Worm (Caenorhabditis elegans) whole organism, L1 larva: Measurements from ENCODE around the gene tag-196.
A peak's percentile ranks its signal among the peaks of the same experiment; 100 is the strongest.

Experiments
- C16A3.4 ChIP-seq: fragments of 150-350 bp; optimal IDR thresholded peaks from 2 replicates; lab custom pipeline; 2014; ENCODE audit warnings: missing biosample characterization, missing genetic modification characterization
- C34B4.2 ChIP-seq: sonication (generic microtip); optimal IDR thresholded peaks from 2 replicates; lab custom pipeline; 2017; ENCODE audit warnings: mild to moderate bottlenecking, missing genetic modification characterization, missing compliant biosample characterization
- aha-1 ChIP-seq: fragments of 150-350 bp; optimal IDR thresholded peaks from 2 replicates; lab custom pipeline; 2014; ENCODE audit warnings: missing biosample characterization, missing genetic modification characterization
- alr-1 ChIP-seq: fragments of 200-800 bp; sonication (Bioruptor generic); optimal IDR thresholded peaks from 2 replicates; lab custom pipeline; 2018; ENCODE audit warnings: borderline replicate concordance, mild to moderate bottlenecking, missing genetic modification characterization, missing compliant biosample characterization
- ama-1 ChIP-seq: fragments of 150-350 bp; optimal IDR thresholded peaks from 2 replicates; lab custom pipeline; 2014
- ceh-82 ChIP-seq, 3 experiments: fragments of 150-350 bp in 1 of 3; sonication (generic microtip) in 2 of 3; optimal IDR thresholded peaks; 2 replicates each; lab custom pipeline; 2014 to 2017; ENCODE audit warnings: missing biosample characterization in 3 of 3, missing genetic modification characterization in 3 of 3
- ces-1 ChIP-seq: fragments of 150-350 bp; optimal IDR thresholded peaks from 2 replicates; lab custom pipeline; 2014; ENCODE audit warnings: missing biosample characterization, missing genetic modification reagents, missing genetic modification characterization
- efl-3 ChIP-seq: fragments of 200-800 bp; sonication (Bioruptor generic); optimal IDR thresholded peaks from 2 replicates; lab custom pipeline; 2018; ENCODE audit warnings: mild to moderate bottlenecking, missing genetic modification characterization, missing compliant biosample characterization
- egl-13 ChIP-seq: sonication (generic microtip); optimal IDR thresholded peaks from 2 replicates; lab custom pipeline; 2016; ENCODE audit warnings: missing genotype, missing genetic modification reagents, missing genetic modification characterization, missing compliant biosample characterization
- egl-27 ChIP-seq, 2 experiments: fragments of 150-350 bp in 1 of 2; sonication (generic microtip); optimal IDR thresholded peaks; 3 replicates each; lab custom pipeline; 2017 to 2018; ENCODE audit warnings: missing biosample characterization in 2 of 2, missing genetic modification characterization in 2 of 2, missing genetic modification reagents in 2 of 2
- fkh-10 ChIP-seq: sonication (generic microtip); optimal IDR thresholded peaks from 2 replicates; lab custom pipeline; 2017; ENCODE audit warnings: missing biosample characterization, missing genetic modification reagents, missing genetic modification characterization
- fos-1 ChIP-seq: fragments of 150-350 bp; optimal IDR thresholded peaks from 2 replicates; lab custom pipeline; 2014; ENCODE audit warnings: missing biosample characterization, missing genetic modification characterization
- hlh-17 ChIP-seq: fragments of 200-800 bp; sonication (Bioruptor generic); optimal IDR thresholded peaks from 2 replicates; lab custom pipeline; 2018; ENCODE audit warnings: missing genetic modification characterization, mild to moderate bottlenecking, missing compliant biosample characterization, moderate library complexity, borderline replicate concordance
- hlh-4 ChIP-seq: sonication (generic microtip); optimal IDR thresholded peaks from 2 replicates; lab custom pipeline; 2016; ENCODE audit warnings: mild to moderate bottlenecking, missing genetic modification characterization, missing compliant biosample characterization
- isw-1 ChIP-seq: fragments of 200-800 bp; sonication (Bioruptor generic); IDR thresholded peaks from 2 replicates; pipeline ENCODE4 v1.3.6; 2022; ENCODE audit warnings: missing genetic modification characterization, missing compliant biosample characterization
- jun-1 ChIP-seq: fragments of 150-350 bp; optimal IDR thresholded peaks from 2 replicates; lab custom pipeline; 2014; ENCODE audit warnings: missing biosample characterization, missing genetic modification reagents, missing genetic modification characterization
- lin-15B ChIP-seq: fragments of 150-350 bp; sonication (generic microtip); optimal IDR thresholded peaks from 3 replicates; lab custom pipeline; 2014; ENCODE audit warnings: missing biosample characterization, missing genetic modification characterization
- mef-2 ChIP-seq: fragments of 150-350 bp; optimal IDR thresholded peaks from 2 replicates; lab custom pipeline; 2014; ENCODE audit warnings: missing biosample characterization, missing genetic modification characterization
- nhr-11 ChIP-seq: fragments of 150-350 bp; optimal IDR thresholded peaks from 2 replicates; lab custom pipeline; 2014; ENCODE audit warnings: missing biosample characterization, missing genetic modification characterization
- nhr-19 ChIP-seq: fragments of 200-800 bp; sonication (Bioruptor generic); conservative IDR thresholded peaks from 2 replicates; pipeline ENCODE4 v1.3.6; 2022; ENCODE audit warnings: missing genetic modification characterization, missing compliant biosample characterization
- nhr-20 ChIP-seq: sonication (generic microtip); optimal IDR thresholded peaks from 2 replicates; lab custom pipeline; 2016; ENCODE audit warnings: mild to moderate bottlenecking, missing genetic modification characterization, missing compliant biosample characterization
- nhr-237 ChIP-seq: fragments of 150-350 bp; optimal IDR thresholded peaks from 2 replicates; lab custom pipeline; 2014; ENCODE audit warnings: missing biosample characterization, missing genetic modification characterization
- nhr-28 ChIP-seq: fragments of 150-350 bp; optimal IDR thresholded peaks from 2 replicates; lab custom pipeline; 2014; ENCODE audit warnings: missing biosample characterization, missing genetic modification characterization
- nhr-47 ChIP-seq: sonication (generic microtip); optimal IDR thresholded peaks from 2 replicates; lab custom pipeline; 2016; ENCODE audit warnings: mild to moderate bottlenecking, missing genetic modification characterization, moderate library complexity, missing compliant biosample characterization
- nhr-84 ChIP-seq: sonication (generic microtip); optimal IDR thresholded peaks from 2 replicates; lab custom pipeline; 2017; ENCODE audit warnings: missing biosample characterization, missing genetic modification characterization
- nhr-85 ChIP-seq: sonication (generic microtip); peaks from one replicate; lab custom pipeline; 2016; ENCODE audit warnings: missing genetic modification characterization, inconsistent platforms, missing compliant biosample characterization
- pag-3 ChIP-seq: sonication (generic microtip); optimal IDR thresholded peaks from 2 replicates; lab custom pipeline; 2017; ENCODE audit warnings: missing genetic modification characterization, mild to moderate bottlenecking, missing compliant biosample characterization, antibody characterized with exemption, borderline replicate concordance; ENCODE audit not compliant: insufficient read depth
- pqm-1 ChIP-seq: sonication (generic microtip); optimal IDR thresholded peaks from 3 replicates; lab custom pipeline; 2017; ENCODE audit warnings: missing biosample characterization, missing genetic modification characterization
- rnt-1 ChIP-seq: sonication (generic microtip); optimal IDR thresholded peaks from 2 replicates; lab custom pipeline; 2016; ENCODE audit warnings: mild to moderate bottlenecking, missing genetic modification characterization, moderate library complexity, missing compliant biosample characterization
- skn-1 ChIP-seq: fragments of 150-350 bp; optimal IDR thresholded peaks from 2 replicates; lab custom pipeline; 2014; ENCODE audit warnings: missing biosample characterization, missing genetic modification characterization
- swsn-7 ChIP-seq: sonication (generic microtip); optimal IDR thresholded peaks from 2 replicates; lab custom pipeline; 2016; ENCODE audit warnings: missing genetic modification characterization, missing compliant biosample characterization
- tlp-1 ChIP-seq: fragments of 150-350 bp; optimal IDR thresholded peaks from 2 replicates; lab custom pipeline; 2014; ENCODE audit warnings: missing biosample characterization, missing genetic modification characterization
- unc-130 ChIP-seq: fragments of 150-350 bp; optimal IDR thresholded peaks from 2 replicates; lab custom pipeline; 2017; ENCODE audit warnings: missing biosample characterization, missing genetic modification characterization, inconsistent platforms
- unc-62 ChIP-seq: fragments of 150-350 bp; optimal IDR thresholded peaks from 2 replicates; lab custom pipeline; 2014; ENCODE audit warnings: missing biosample characterization, missing genetic modification reagents, missing genetic modification characterization
- unc-86 ChIP-seq: sonication (generic microtip); optimal IDR thresholded peaks from 2 replicates; lab custom pipeline; 2016; ENCODE audit warnings: missing genetic modification characterization, missing compliant biosample characterization
- unc-98 ChIP-seq: fragments of 200-800 bp; sonication (Bioruptor generic); IDR thresholded peaks from 2 replicates; pipeline ENCODE4 v1.3.6; 2022; ENCODE audit warnings: missing genetic modification characterization, missing compliant biosample characterization
- vab-15 ChIP-seq: sonication (generic microtip); optimal IDR thresholded peaks from 2 replicates; lab custom pipeline; 2017; ENCODE audit warnings: missing genotype, mild to moderate bottlenecking, missing genetic modification characterization, missing compliant biosample characterization
- xbp-1 ChIP-seq: sonication (generic microtip); optimal IDR thresholded peaks from 2 replicates; lab custom pipeline; 2016; ENCODE audit warnings: missing genetic modification characterization, missing compliant biosample characterization
- zag-1 ChIP-seq: fragments of 150-350 bp; optimal IDR thresholded peaks from 2 replicates; lab custom pipeline; 2014; ENCODE audit warnings: missing biosample characterization, missing genetic modification characterization
- zip-4 ChIP-seq: fragments of 200-800 bp; sonication (Bioruptor generic); optimal IDR thresholded peaks from 2 replicates; lab custom pipeline; 2018; ENCODE audit warnings: mild to moderate bottlenecking, missing genetic modification characterization, moderate library complexity, missing compliant biosample characterization
- ztf-11 ChIP-seq, 2 experiments: sonication (generic microtip); optimal IDR thresholded peaks; 2 replicates each; lab custom pipeline; 2016 to 2017; ENCODE audit warnings: missing genetic modification characterization in 2 of 2, missing biosample characterization in 1 of 2, missing compliant biosample characterization in 1 of 2
- ztf-4 ChIP-seq: fragments of 150-350 bp; optimal IDR thresholded peaks from 2 replicates; lab custom pipeline; 2014; ENCODE audit warnings: missing biosample characterization, missing genetic modification characterization

The tag-196 gene

DNA sequence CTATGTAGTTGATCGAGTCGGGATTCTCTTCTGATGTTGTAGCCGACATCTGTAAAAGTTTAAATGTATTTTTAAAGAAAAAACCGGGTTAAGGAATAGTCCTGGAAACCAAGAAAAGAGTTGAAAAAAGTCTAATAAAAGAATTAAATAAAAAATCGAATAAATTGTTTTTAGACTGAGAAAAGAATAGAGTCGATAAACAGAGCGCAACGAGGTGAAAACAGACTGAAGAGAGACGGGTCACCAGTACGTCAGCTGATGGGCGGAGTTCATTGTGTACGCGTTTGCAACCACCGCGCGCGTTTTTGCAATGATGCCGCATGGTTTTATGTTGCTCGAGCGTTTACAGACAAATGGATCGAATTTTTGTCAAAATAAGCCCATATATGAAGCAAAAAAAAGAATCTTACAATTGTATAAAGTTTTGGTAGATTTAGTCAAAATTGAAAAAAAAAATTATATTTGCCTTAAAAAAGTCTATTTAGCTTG, 36.6 kb downstream of the tag-196 start, which contains the start of gene atg-18 (continued):
- TF ChIP-seq rnt-1, result peak; percentile 85
- no peak for TF ChIP-seq tlp-1 (tag; lab: Kevin White, UChicago)
- TF ChIP-seq alr-1 (tag; lab: Kevin White, UChicago), result no peak
- no peak for TF ChIP-seq nhr-84 (tag; lab: Kevin White, UChicago)
- TF ChIP-seq unc-62, result no peak
- peak; percentile 68 for TF ChIP-seq C16A3.4
- no peak for TF ChIP-seq jun-1 (tag; lab: Kevin White, UChicago)
- peak; percentile 83 for TF ChIP-seq skn-1
- no peak for TF ChIP-seq ama-1 (lab: Kevin White, UChicago)
- TF ChIP-seq swsn-7, result peak; percentile 74
- TF ChIP-seq vab-15 (tag; lab: Kevin White, UChicago), result no peak
- TF ChIP-seq C34B4.2, result no peak
- TF ChIP-seq fkh-10 (GFP tag; lab: Kevin White, UChicago), result no peak
- TF ChIP-seq nhr-19, result peak; percentile 76
- no peak for TF ChIP-seq hlh-17
- no peak for TF ChIP-seq pqm-1 (tag; lab: Kevin White, UChicago)
- TF ChIP-seq aha-1, result peak; percentile 19
- TF ChIP-seq efl-3 (GFP tag; lab: Kevin White, UChicago), result no peak
- TF ChIP-seq ztf-4 (tag; lab: Kevin White, UChicago), result peak; percentile 47
- TF ChIP-seq unc-86 (tag; lab: Kevin White, UChicago), result peak; percentile 43
- TF ChIP-seq nhr-20 (tag; lab: Kevin White, UChicago), result peak; percentile 84
- TF ChIP-seq zip-4 (GFP tag; lab: Kevin White, UChicago), result no peak
- TF ChIP-seq nhr-85 (tag; lab: Kevin White, UChicago), result peak; percentile 93
- TF ChIP-seq ceh-82 (tag; optimal IDR thresholded peaks at IDR 0.05; lab: Kevin White, UChicago), result peak; percentile 36 to 74 (median 45)
- peak; percentile 28 for TF ChIP-seq lin-15B (tag; lab: Kevin White, UChicago)
- no peak for TF ChIP-seq pag-3 (tag; lab: Kevin White, UChicago)
- TF ChIP-seq egl-27 (tag; optimal IDR thresholded peaks at IDR 0.05; lab: Kevin White, UChicago), result no peak
- TF ChIP-seq isw-1, result peak; percentile 24
- peak in 1 of 2 experiments; percentile 29 for TF ChIP-seq ztf-11 (tag; optimal IDR thresholded peaks at IDR 0.05; lab: Kevin White, UChicago)
- TF ChIP-seq unc-130 (tag; lab: Kevin White, UChicago), result peak; percentile 58
- TF ChIP-seq hlh-4 (tag; lab: Kevin White, UChicago), result no peak
- no peak for TF ChIP-seq zag-1 (tag; lab: Kevin White, UChicago)

DNA sequence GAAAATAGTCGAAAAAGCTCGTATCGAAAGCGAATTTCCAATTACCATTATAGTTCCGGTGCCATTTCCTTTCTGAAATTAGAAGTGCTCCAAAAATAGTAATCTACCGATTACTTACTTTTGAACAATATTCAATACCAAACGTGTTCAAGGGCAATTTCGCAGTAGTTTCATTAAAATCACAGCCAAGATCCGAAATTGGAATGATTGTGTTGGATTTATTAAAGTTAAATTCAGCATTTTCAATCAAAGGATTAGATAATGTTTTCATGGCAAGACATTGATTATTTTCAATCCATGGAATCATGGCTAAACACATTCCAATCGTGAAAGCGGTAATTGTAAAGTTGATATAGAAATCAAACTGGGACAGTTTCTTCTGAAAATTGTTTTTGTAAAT, 38.1 kb downstream of the tag-196 start:
- no peak for TF ChIP-seq hlh-17
- TF ChIP-seq nhr-20 (tag; lab: Kevin White, UChicago), result no peak
- no peak for TF ChIP-seq ztf-4 (tag; lab: Kevin White, UChicago)
- TF ChIP-seq unc-98 (GFP tag; lab: Robert Waterston, UW), result no peak
- TF ChIP-seq swsn-7, result no peak
- no peak for TF ChIP-seq egl-13 (tag; lab: Kevin White, UChicago)
- no peak for TF ChIP-seq xbp-1 (tag; lab: Kevin White, UChicago)
- TF ChIP-seq nhr-11, result no peak
- TF ChIP-seq nhr-237 (tag; lab: Kevin White, UChicago), result no peak
- TF ChIP-seq fos-1 (tag; lab: Kevin White, UChicago), result no peak
- no peak for TF ChIP-seq efl-3 (GFP tag; lab: Kevin White, UChicago)
- TF ChIP-seq nhr-47 (tag; lab: Kevin White, UChicago), result no peak
- TF ChIP-seq mef-2 (tag; lab: Kevin White, UChicago), result no peak
- TF ChIP-seq egl-27 (tag; optimal IDR thresholded peaks at IDR 0.05; lab: Kevin White, UChicago), result no peak
- no peak for TF ChIP-seq zag-1 (tag; lab: Kevin White, UChicago)
- no peak for TF ChIP-seq hlh-4 (tag; lab: Kevin White, UChicago)
- TF ChIP-seq ces-1 (GFP tag; lab: Kevin White, UChicago), result no peak
- TF ChIP-seq fkh-10 (GFP tag; lab: Kevin White, UChicago), result no peak
- no peak for TF ChIP-seq nhr-28
